Fruit fly (Drosophila melanogaster): ENCODE data around the gene CG15478.

The CG15478 gene

DNA sequence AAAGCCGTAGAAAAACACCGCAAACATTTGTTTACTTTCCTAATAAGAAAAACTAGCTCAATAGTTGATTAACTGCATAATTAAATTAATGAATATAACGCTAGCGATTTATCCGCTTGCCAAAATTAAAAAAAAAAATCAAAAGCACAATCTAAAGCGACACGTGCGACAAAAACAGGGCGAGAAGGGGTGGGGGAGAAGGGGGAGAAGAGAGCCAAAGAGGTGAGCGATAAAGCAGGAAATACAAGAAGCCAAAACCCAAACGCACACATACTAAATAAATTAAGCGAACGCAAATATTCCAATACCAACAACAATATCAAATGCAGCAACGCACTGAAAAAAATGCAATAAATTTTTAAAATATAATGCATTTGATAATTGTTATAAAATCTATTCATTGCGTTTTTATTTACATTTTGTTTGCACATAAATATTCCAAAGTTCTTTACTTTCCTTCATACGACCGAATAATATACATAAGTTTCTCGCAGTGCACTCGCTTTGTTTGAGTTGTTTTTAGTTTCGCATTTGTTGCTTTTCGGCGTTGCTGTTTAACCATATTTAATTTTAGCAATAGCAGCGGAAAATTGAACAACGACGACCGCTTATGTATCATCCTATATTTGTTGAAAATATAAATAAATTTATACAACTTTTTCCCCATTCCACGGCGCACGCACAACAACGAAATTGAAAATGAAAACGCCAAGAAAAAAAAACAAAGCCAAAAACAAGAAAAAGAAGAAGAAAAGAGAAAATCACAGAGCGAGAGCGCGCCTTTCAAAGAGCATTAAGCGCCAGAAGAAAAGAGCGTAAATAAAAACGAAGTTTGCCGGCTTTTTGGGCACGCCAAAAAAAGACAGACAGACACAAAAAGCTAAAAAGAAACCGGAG, 19.5 kb downstream of the CG15478 start (continued):
- TF ChIP-seq bsh (GFP tag; optimal IDR thresholded peaks at IDR 0.05) (peak; percentile 66 to 96), crc (GFP tag; optimal IDR thresholded peaks at IDR 0.05) (peak; percentile 72), dmrt11E (tag; optimal IDR thresholded peaks at IDR 0.05) (peak; percentile 76), trh (GFP tag; optimal IDR thresholded peaks at IDR 0.05) (peak; percentile 91), Sin3A (optimal IDR thresholded peaks at IDR 0.05) (no peak), CG2889 (GFP tag; IDR thresholded peaks at IDR 0.05) (peak; percentile 93), maf-S (GFP tag; optimal IDR thresholded peaks at IDR 0.05) (peak; percentile 86), Dip3 (GFP tag; optimal IDR thresholded peaks at IDR 0.05) (peak; percentile 92), dmrt99B (tag; optimal IDR thresholded peaks at IDR 0.05) (peak; percentile 98), D19A (tag; optimal IDR thresholded peaks at IDR 0.05) (peak; percentile 91), CG4424 (GFP tag; optimal IDR thresholded peaks at IDR 0.05) (peak; percentile 93), CG17359 (tag; optimal IDR thresholded peaks at IDR 0.05) (peak; percentile 98), CG13287 (GFP tag; IDR thresholded peaks at IDR 0.05; ENCODE audit: partially characterized antibody) (no peak), CG4730 (GFP tag; IDR thresholded peaks at IDR 0.05) (peak; percentile 93), CG14710 (tag; optimal IDR thresholded peaks at IDR 0.05) (peak; percentile 88), bowl (GFP tag; IDR thresholded peaks at IDR 0.05) (peak; percentile 88), Atf3 (GFP tag; optimal IDR thresholded peaks at IDR 0.05) (peak; percentile 80), eyg (GFP tag; optimal IDR thresholded peaks at IDR 0.05) (peak; percentile 79), sim (GFP tag; IDR thresholded peaks at IDR 0.05) (peak; percentile 94), CG8765 (GFP tag; IDR thresholded peaks at IDR 0.05) (peak; percentile 74; the same call in 1 of the 2 replicates), CoRest (tag; optimal IDR thresholded peaks at IDR 0.05) (peak; percentile 97), CG17802 (tag; optimal IDR thresholded peaks at IDR 0.05) (peak; percentile 83), Xrp1 (GFP tag; IDR thresholded peaks at IDR 0.05) (peak; percentile 95), slbo (GFP tag; IDR thresholded peaks at IDR 0.05) (peak; percentile 97), nom (GFP tag; optimal IDR thresholded peaks at IDR 0.05) (peak; percentile 85), CG32767 (GFP tag; IDR thresholded peaks at IDR 0.05) (peak; percentile 96), hb (GFP tag; IDR thresholded peaks at IDR 0.05; ENCODE audit: partially characterized antibody) (no peak), Rfx (GFP tag; IDR thresholded peaks at IDR 0.05) (peak; percentile 97), chif (GFP tag; optimal IDR thresholded peaks at IDR 0.05) (peak; percentile 85 to 88), CG3407 (GFP tag; optimal IDR thresholded peaks at IDR 0.05) (peak; percentile 89), Ravus (GFP tag; IDR thresholded peaks at IDR 0.05) (peak; percentile 88), usp (GFP tag; optimal IDR thresholded peaks at IDR 0.05) (no peak), exex (tag; optimal IDR thresholded peaks at IDR 0.05) (peak; percentile 80), Asciz (GFP tag; optimal IDR thresholded peaks at IDR 0.05) (peak; percentile 96), CG34422 (GFP tag; IDR thresholded peaks at IDR 0.05) (peak; percentile 97), CG10462 (GFP tag; optimal IDR thresholded peaks at IDR 0.05) (peak; percentile 88), YL-1 (GFP tag; optimal IDR thresholded peaks at IDR 0.05) (peak; percentile 84), CG18619 (GFP tag; optimal IDR thresholded peaks at IDR 0.05) (peak; percentile 96), ems (GFP tag; optimal IDR thresholded peaks at IDR 0.05) (peak; percentile 91), hbn (GFP tag; IDR thresholded peaks at IDR 0.05; ENCODE audit: partially characterized antibody) (no peak), CG15479 (GFP tag; optimal IDR thresholded peaks at IDR 0.05) (no peak), CG12769 (tag; optimal IDR thresholded peaks at IDR 0.05) (peak; percentile 95), CG17568 (GFP tag; optimal IDR thresholded peaks at IDR 0.05) (peak; percentile 89), wor (GFP tag; IDR thresholded peaks at IDR 0.05) (peak; percentile 91), repo (GFP tag; optimal IDR thresholded peaks at IDR 0.05) (peak; percentile 84), CG12071 (GFP tag; optimal IDR thresholded peaks at IDR 0.05) (peak; percentile 93), CG15601 (tag; optimal IDR thresholded peaks at IDR 0.05) (peak; percentile 90), Sry-δ (GFP tag; optimal IDR thresholded peaks at IDR 0.05) (peak; percentile 57), CG6175 (GFP tag; IDR thresholded peaks at IDR 0.05) (peak; percentile 93)

Data from whole organism, embryonic.